Worm (Caenorhabditis elegans) whole organism, L4 larva: Measurements from ENCODE around the gene C16E9.2.
A peak's percentile ranks its signal among the peaks of the same experiment; 100 is the strongest.

Experiments used
- F10B5.3 ChIP-seq: sonication (generic microtip); optimal IDR thresholded peaks from 2 replicates; lab custom pipeline; 2016; ENCODE audit warnings: mild to moderate bottlenecking, missing genetic modification characterization, missing compliant biosample characterization
- F26F4.8 ChIP-seq: fragments of 200-800 bp; sonication (Bioruptor generic); conservative IDR thresholded peaks from 2 replicates; pipeline ENCODE4 v1.3.6; 2022; ENCODE audit warnings: missing genetic modification characterization, missing compliant biosample characterization
- F37D6.2 ChIP-seq: sonication (generic microtip); optimal IDR thresholded peaks from 2 replicates; lab custom pipeline; 2016; ENCODE audit warnings: mild to moderate bottlenecking, missing genetic modification characterization, missing compliant biosample characterization
- Y5F2A.4 ChIP-seq: fragments of 200-800 bp; sonication (Bioruptor generic); optimal IDR thresholded peaks from 2 replicates; lab custom pipeline; 2018; ENCODE audit warnings: mild to moderate bottlenecking, missing genetic modification characterization, missing compliant biosample characterization
- ZK337.2 ChIP-seq: fragments of 200-800 bp; sonication (Bioruptor generic); IDR thresholded peaks from 2 replicates; pipeline ENCODE4 v1.3.6; 2022; ENCODE audit warnings: missing genetic modification reagents, missing genetic modification characterization, missing compliant biosample characterization
- ZK546.5 ChIP-seq, 2 experiments: sonication (generic microtip); optimal IDR thresholded peaks; 2 replicates each; lab custom pipeline; 2017; ENCODE audit warnings: missing biosample characterization in 2 of 2, missing genetic modification characterization in 2 of 2
- ama-1 ChIP-seq: fragments of 150-350 bp; optimal IDR thresholded peaks from 2 replicates; lab custom pipeline; 2014; ENCODE audit warnings: inconsistent platforms, mixed read lengths
- ceh-20 ChIP-seq: fragments of 200-800 bp; sonication (Bioruptor generic); IDR thresholded peaks from 2 replicates; pipeline ENCODE4 v1.3.6; 2022; ENCODE audit warnings: missing genetic modification reagents, missing genetic modification characterization, missing compliant biosample characterization
- ceh-28 ChIP-seq: fragments of 150-350 bp; optimal IDR thresholded peaks from 2 replicates; lab custom pipeline; 2014; ENCODE audit warnings: missing biosample characterization, missing genetic modification reagents, missing genetic modification characterization
- ceh-32 ChIP-seq: sonication (generic microtip); optimal IDR thresholded peaks from 2 replicates; lab custom pipeline; 2016; ENCODE audit warnings: mild to moderate bottlenecking, missing genetic modification characterization, missing compliant biosample characterization; ENCODE audit not compliant: poor library complexity
- ceh-62 ChIP-seq: sonication (generic microtip); optimal IDR thresholded peaks from 2 replicates; lab custom pipeline; 2017; ENCODE audit warnings: missing biosample characterization, missing genetic modification characterization
- cey-2 ChIP-seq: sonication (generic microtip); optimal IDR thresholded peaks from 3 replicates; lab custom pipeline; 2017; ENCODE audit warnings: missing genetic modification characterization, mild to moderate bottlenecking, missing compliant biosample characterization, antibody characterized with exemption, borderline replicate concordance; ENCODE audit not compliant: insufficient read depth
- ctbp-1 ChIP-seq: fragments of 200-800 bp; sonication (Bioruptor generic); IDR thresholded peaks from 2 replicates; pipeline ENCODE4 v1.3.6; 2022; ENCODE audit warnings: missing genetic modification reagents, missing genetic modification characterization, missing compliant biosample characterization
- daf-12 ChIP-seq: fragments of 150-350 bp; optimal IDR thresholded peaks from 2 replicates; lab custom pipeline; 2014; ENCODE audit warnings: missing biosample characterization, missing genetic modification reagents, missing genetic modification characterization
- daf-16 ChIP-seq, 3 experiments: sonication (generic microtip); optimal IDR thresholded peaks; 2 replicates each; lab custom pipeline; 2016 to 2017; ENCODE audit warnings: missing genetic modification characterization in 3 of 3, missing genetic modification reagents in 3 of 3, mild to moderate bottlenecking in 2 of 3, missing compliant biosample characterization in 2 of 3, missing biosample characterization in 1 of 3, moderate library complexity in 1 of 3
- daf-19 ChIP-seq: fragments of 200-800 bp; sonication (Bioruptor generic); conservative IDR thresholded peaks from 2 replicates; pipeline ENCODE4 v1.3.6; 2022; ENCODE audit warnings: missing genetic modification characterization, missing compliant biosample characterization
- daf-8 ChIP-seq: fragments of 200-800 bp; sonication (Bioruptor generic); IDR thresholded peaks from 2 replicates; pipeline ENCODE4 v1.3.6; 2022; ENCODE audit warnings: missing genetic modification characterization, missing compliant biosample characterization
- dmd-8 ChIP-seq: fragments of 200-800 bp; sonication (Bioruptor generic); IDR thresholded peaks from 2 replicates; pipeline ENCODE4 v1.3.6; 2022; ENCODE audit warnings: missing genetic modification characterization, missing compliant biosample characterization
- dmd-9 ChIP-seq: fragments of 200-800 bp; sonication (Bioruptor generic); IDR thresholded peaks from 2 replicates; pipeline ENCODE4 v1.3.6; 2022; ENCODE audit warnings: missing genetic modification reagents, missing genetic modification characterization, missing compliant biosample characterization
- dve-1 ChIP-seq: sonication (generic microtip); optimal IDR thresholded peaks from 2 replicates; lab custom pipeline; 2017; ENCODE audit warnings: antibody characterized with exemption, mild to moderate bottlenecking, missing genetic modification characterization, missing compliant biosample characterization; ENCODE audit not compliant: insufficient read depth
- egl-43 ChIP-seq: fragments of 200-800 bp; sonication (Bioruptor generic); IDR thresholded peaks from 2 replicates; pipeline ENCODE4 v1.3.6; 2022; ENCODE audit warnings: missing genetic modification reagents, missing genetic modification characterization, missing compliant biosample characterization
- fos-1 ChIP-seq: fragments of 150-350 bp; optimal IDR thresholded peaks from 2 replicates; lab custom pipeline; 2014; ENCODE audit warnings: missing biosample characterization, missing genetic modification characterization
- hlh-11 ChIP-seq: fragments of 200-800 bp; sonication (Bioruptor generic); optimal IDR thresholded peaks from 2 replicates; lab custom pipeline; 2018; ENCODE audit warnings: mild to moderate bottlenecking, missing genetic modification characterization, missing compliant biosample characterization
- hmg-1.1 ChIP-seq: fragments of 200-800 bp; sonication (Bioruptor generic); IDR thresholded peaks from 2 replicates; pipeline ENCODE4 v1.3.6; 2022; ENCODE audit warnings: missing genetic modification reagents, missing genetic modification characterization, missing compliant biosample characterization
- lin-38 ChIP-seq: fragments of 200-800 bp; sonication (Bioruptor generic); IDR thresholded peaks from 2 replicates; pipeline ENCODE4 v1.3.6; 2022; ENCODE audit warnings: missing genetic modification reagents, missing genetic modification characterization, missing compliant biosample characterization
- lin-39 ChIP-seq: fragments of 150-350 bp; optimal IDR thresholded peaks from 2 replicates; lab custom pipeline; 2014; ENCODE audit warnings: missing biosample characterization, missing genetic modification reagents, missing genetic modification characterization
- lir-3 ChIP-seq: sonication (generic microtip); optimal IDR thresholded peaks from 2 replicates; lab custom pipeline; 2016; ENCODE audit warnings: mild to moderate bottlenecking, missing genetic modification characterization, missing compliant biosample characterization
- madf-5 ChIP-seq, 2 experiments: fragments of 200-800 bp; sonication (Bioruptor generic); IDR thresholded peaks; 2 replicates each; pipeline ENCODE4 v1.3.6; 2022; ENCODE audit warnings: missing compliant biosample characterization in 2 of 2, missing genetic modification characterization in 2 of 2
- madf-9 ChIP-seq: fragments of 200-800 bp; sonication (Bioruptor generic); conservative IDR thresholded peaks from 2 replicates; pipeline ENCODE4 v1.3.6; 2022; ENCODE audit warnings: missing genetic modification reagents, missing genetic modification characterization, missing compliant biosample characterization
- mes-2 ChIP-seq: sonication (generic microtip); optimal IDR thresholded peaks from 2 replicates; lab custom pipeline; 2016; ENCODE audit warnings: missing genotype, mild to moderate bottlenecking, missing genetic modification characterization, missing compliant biosample characterization; ENCODE audit not compliant: poor library complexity, severe bottlenecking
- nhr-102 ChIP-seq: sonication (generic microtip); optimal IDR thresholded peaks from 2 replicates; lab custom pipeline; 2016; ENCODE audit warnings: mild to moderate bottlenecking, missing genetic modification characterization, moderate library complexity, missing compliant biosample characterization
- nhr-111 ChIP-seq: fragments of 200-800 bp; sonication (Bioruptor generic); optimal IDR thresholded peaks from 2 replicates; lab custom pipeline; 2018; ENCODE audit warnings: mild to moderate bottlenecking, missing genetic modification characterization, missing compliant biosample characterization
- pqm-1 ChIP-seq: sonication (generic microtip); optimal IDR thresholded peaks from 2 replicates; lab custom pipeline; 2017; ENCODE audit warnings: missing biosample characterization, missing genetic modification characterization
- rbr-2 ChIP-seq: sonication (generic microtip); optimal IDR thresholded peaks from 2 replicates; lab custom pipeline; 2016; ENCODE audit warnings: missing genotype, missing genetic modification characterization, missing compliant biosample characterization
- snpc-1.2 ChIP-seq: fragments of 200-800 bp; sonication (Bioruptor generic); IDR thresholded peaks from 2 replicates; pipeline ENCODE4 v1.3.6; 2022; ENCODE audit warnings: missing genetic modification reagents, missing genetic modification characterization, missing compliant biosample characterization
- spr-1 ChIP-seq: sonication (generic microtip); optimal IDR thresholded peaks from 2 replicates; lab custom pipeline; 2016; ENCODE audit warnings: mild to moderate bottlenecking, missing genetic modification characterization, missing compliant biosample characterization
- tra-1 ChIP-seq: fragments of 200-800 bp; sonication (Bioruptor generic); IDR thresholded peaks from 2 replicates; pipeline ENCODE4 v1.3.6; 2022; ENCODE audit warnings: missing genetic modification reagents, missing genetic modification characterization, missing compliant biosample characterization
- unc-62 ChIP-seq, 3 experiments: fragments of 150-350 bp in 1 of 3; sonication (generic microtip); optimal IDR thresholded peaks in 2 of 3; peaks in 1 of 3; 1 replicate in 1 of 3; 2 replicates in 2 of 3; lab custom pipeline; 2014 to 2017; ENCODE audit warnings: missing biosample characterization in 3 of 3, missing genetic modification characterization in 3 of 3, missing genetic modification reagents in 3 of 3, missing genotype in 1 of 3
- vab-7 ChIP-seq: fragments of 200-800 bp; sonication (Bioruptor generic); IDR thresholded peaks from 2 replicates; pipeline ENCODE4 v1.3.6; 2022; ENCODE audit warnings: missing genetic modification reagents, missing genetic modification characterization, missing compliant biosample characterization
- zfp-2 ChIP-seq: sonication (generic microtip); optimal IDR thresholded peaks from 2 replicates; lab custom pipeline; 2016; ENCODE audit warnings: mild to moderate bottlenecking, missing genetic modification characterization, missing compliant biosample characterization
- zfp-3 ChIP-seq: fragments of 200-800 bp; sonication (Bioruptor generic); conservative IDR thresholded peaks from 2 replicates; pipeline ENCODE4 v1.3.6; 2022; ENCODE audit warnings: missing genetic modification reagents, missing genetic modification characterization, missing compliant biosample characterization
- zip-2 ChIP-seq: fragments of 150-350 bp; optimal IDR thresholded peaks from 2 replicates; lab custom pipeline; 2014; ENCODE audit warnings: missing biosample characterization, missing genetic modification characterization

The C16E9.2 gene

ce11 chrX:6894104-6894503 lies 41.4 kb upstream of the C16E9.2 start (continued):
- no peak for TF ChIP-seq madf-9 (GFP tag; lab: Robert Waterston, UW)
- no peak for TF ChIP-seq fos-1
- TF ChIP-seq zip-2 (tag; lab: Kevin White, UChicago), result no peak
- TF ChIP-seq hlh-11 (tag; lab: Kevin White, UChicago), result no peak
- no peak for TF ChIP-seq tra-1 (GFP tag; lab: Robert Waterston, UW)

ce11 chrX:6899848-6900247 lies 35.7 kb upstream of the C16E9.2 start, which contains the start of gene F14B8.4:
Gene F14B8.4, minus strand, starts transcription at chrX:6899948.
- TF ChIP-seq unc-62 (GFP tag; optimal IDR thresholded peaks at IDR 0.05 in 1 of 2; lab: Kevin White, UChicago), result peak in 1 of 2 experiments; percentile 98
- TF ChIP-seq unc-62 (tag; optimal IDR thresholded peaks at IDR 0.05; lab: Kevin White, UChicago), result no peak
- no peak for TF ChIP-seq pqm-1 (tag; lab: Kevin White, UChicago)

- no peak for TF ChIP-seq zfp-3 (GFP tag; lab: Robert Waterston, UW)
- no peak for TF ChIP-seq F37D6.2
- TF ChIP-seq snpc-1.2 (GFP tag; lab: Robert Waterston, UW), result no peak
- no peak for TF ChIP-seq F26F4.8 (GFP tag; lab: Robert Waterston, UW)
- TF ChIP-seq ama-1, result no peak
- no peak for TF ChIP-seq zfp-2
- no peak for TF ChIP-seq rbr-2 (tag; lab: Kevin White, UChicago)
- no peak for TF ChIP-seq egl-43 (GFP tag; lab: Robert Waterston, UW)
- no peak for TF ChIP-seq dmd-8 (GFP tag; lab: Robert Waterston, UW)
- no peak for TF ChIP-seq mes-2 (tag; lab: Kevin White, UChicago)
- TF ChIP-seq ceh-62 (tag; lab: Kevin White, UChicago), result no peak
- TF ChIP-seq ZK337.2 (GFP tag; lab: Robert Waterston, UW), result no peak
- TF ChIP-seq Y5F2A.4 (GFP tag; lab: Kevin White, UChicago), result no peak
These were observed 34.5 kb upstream of the C16E9.2 start, which contains the start of gene pes-23 for ce11 chrX:6901078-6901477. Gene pes-23, plus strand, starts transcription at chrX:6901378.

- TF ChIP-seq dve-1 (tag; lab: Kevin White, UChicago) (peak; percentile 63), tra-1 (GFP tag; lab: Robert Waterston, UW) (peak; percentile 87), madf-9 (GFP tag; lab: Robert Waterston, UW) (peak; percentile 80), daf-12 (tag; lab: Kevin White, UChicago) (no peak), vab-7 (GFP tag; lab: Robert Waterston, UW) (peak; percentile 79), zip-2 (tag; lab: Kevin White, UChicago) (peak; percentile 27), zfp-3 (GFP tag; lab: Robert Waterston, UW) (no peak), lin-38 (no peak; the same call in 1 of the 2 replicates), fos-1 (no peak), dmd-8 (GFP tag; lab: Robert Waterston, UW) (peak; percentile 88), ceh-32 (tag; lab: Kevin White, UChicago) (no peak), lin-39 (tag; lab: Kevin White, UChicago) (no peak), daf-8 (no peak), pqm-1 (tag; lab: Kevin White, UChicago) (no peak), nhr-111 (GFP tag; lab: Kevin White, UChicago) (no peak), ctbp-1 (GFP tag; lab: Robert Waterston, UW) (peak; percentile 89), ceh-20 (GFP tag; lab: Robert Waterston, UW) (peak; percentile 63; the same call in 1 of the 2 replicates), F37D6.2 (no peak), ZK546.5 (tag; optimal IDR thresholded peaks at IDR 0.05; lab: Kevin White, UChicago) (no peak), dmd-9 (GFP tag; lab: Robert Waterston, UW) (peak; percentile 74), daf-19 (GFP tag; lab: Robert Waterston, UW) (peak; percentile 90), ceh-28 (tag; lab: Kevin White, UChicago) (no peak), Y5F2A.4 (GFP tag; lab: Kevin White, UChicago) (peak; percentile 19), nhr-102 (tag; lab: Kevin White, UChicago) (no peak), spr-1 (tag; lab: Kevin White, UChicago) (no peak), F26F4.8 (GFP tag; lab: Robert Waterston, UW) (peak; percentile 87), cey-2 (tag; lab: Kevin White, UChicago) (no peak), madf-5 (GFP tag; IDR thresholded peaks at IDR 0.05; lab: Robert Waterston, UW) (peak; percentile 64 to 73; a peak in 3 of 4 replicates), hmg-1.1 (GFP tag; lab: Robert Waterston, UW) (peak; percentile 68), F10B5.3 (tag; lab: Kevin White, UChicago) (no peak), daf-16 (GFP tag; optimal IDR thresholded peaks at IDR 0.05; lab: Kevin White, UChicago) (peak; percentile 49 to 79), daf-16 (tag; optimal IDR thresholded peaks at IDR 0.05; lab: Kevin White, UChicago) (peak; percentile 63), ZK337.2 (GFP tag; lab: Robert Waterston, UW) (peak; percentile 76), lir-3 (tag; lab: Kevin White, UChicago) (peak; percentile 60)
These were observed 32.6 kb upstream of the C16E9.2 start for ce11 chrX:6902958-6903357.
